Worm (Caenorhabditis elegans): ENCODE data around the gene C04G6.4.

ce11 chrII:5039912-5040311, 43.3 kb downstream of the C04G6.4 start, which contains the start of gene golg-2:
- TF ChIP-seq hmg-4 (GFP tag; optimal IDR thresholded peaks at IDR 0.05) (no peak), ama-1 (optimal IDR thresholded peaks at IDR 0.05) (no peak), ceh-36 (tag; optimal IDR thresholded peaks at IDR 0.05) (no peak)

Measured in whole organism, early embryonic.